Worm (Caenorhabditis elegans): ENCODE data around the gene F46C8.1.

DNA sequence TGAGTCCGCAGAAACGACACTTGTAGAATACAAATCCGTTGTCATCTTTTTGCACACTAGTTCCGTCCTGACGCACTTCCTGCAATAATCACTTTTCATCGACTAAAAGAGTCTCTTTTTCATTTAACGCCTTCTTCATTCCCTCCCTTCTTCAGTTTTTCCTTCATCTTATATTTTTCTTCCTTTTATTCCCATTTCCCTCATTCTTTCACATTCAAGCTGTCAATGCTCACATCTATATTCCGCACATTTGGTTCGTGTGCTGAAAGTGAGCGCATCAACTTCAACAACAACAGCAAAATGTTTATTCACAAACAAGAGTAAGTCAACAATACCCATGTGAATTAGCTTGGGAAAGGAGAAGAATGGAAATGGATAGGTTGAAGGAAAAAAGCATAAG lies 23.8 kb downstream of the F46C8.1 start, which contains the start of gene pcyt-1:
- TF ChIP-seq sea-1 (GFP tag; conservative IDR thresholded peaks at IDR 0.05) (no peak), B0310.2 (tag; optimal IDR thresholded peaks at IDR 0.05) (no peak)
